Fruit fly (Drosophila melanogaster): ENCODE data around the gene CG4546.

Gene CG4546

DNA sequence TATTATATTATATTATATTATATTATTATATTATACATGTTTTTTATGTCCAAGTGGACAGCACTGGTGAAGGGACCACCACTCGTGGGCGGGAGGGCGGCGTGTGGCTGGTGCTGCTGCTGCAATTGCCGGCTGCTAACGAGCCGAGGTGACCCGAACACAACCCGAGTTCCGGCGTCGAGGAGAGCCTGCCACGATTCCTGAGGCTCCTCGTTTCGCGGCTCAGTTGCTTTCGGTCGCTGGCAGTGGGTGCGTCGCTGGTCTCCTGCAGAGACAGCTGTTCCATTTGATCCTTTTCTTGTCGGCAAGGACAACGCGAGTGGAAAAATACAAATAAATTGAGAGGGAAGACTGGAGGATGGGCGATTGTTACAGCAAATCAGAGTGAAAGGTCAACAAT, 36.0 kb upstream of the CG4546 start (continued):
- TF ChIP-seq chinmo (GFP tag; IDR thresholded peaks at IDR 0.05; ENCODE audit: partially characterized antibody) = 0 out of 4 replicates have a peak, but pooled peaks have one; percentile 22
- TF ChIP-seq CG13894 (tag; optimal IDR thresholded peaks at IDR 0.05) = peak; percentile 11
- no peak for TF ChIP-seq Fer2 (tag; optimal IDR thresholded peaks at IDR 0.05)
- TF ChIP-seq gro (GFP tag; optimal IDR thresholded peaks at IDR 0.05) = no peak
- TF ChIP-seq Atf-2 (GFP tag; optimal IDR thresholded peaks at IDR 0.05) = no peak
- TF ChIP-seq CG2678 (tag; optimal IDR thresholded peaks at IDR 0.05) = no peak
- no peak for TF ChIP-seq CG1602 (GFP tag; optimal IDR thresholded peaks at IDR 0.05)
- TF ChIP-seq CG5953 (GFP tag; IDR thresholded peaks at IDR 0.05) = no peak
- peak; percentile 36 for TF ChIP-seq Sry-β (GFP tag; optimal IDR thresholded peaks at IDR 0.05)
- no peak for TF ChIP-seq Opbp (GFP tag; IDR thresholded peaks at IDR 0.05; ENCODE audit: partially characterized antibody)
- no peak for TF ChIP-seq CG17612 (GFP tag; IDR thresholded peaks at IDR 0.05)
- TF ChIP-seq Jarid2 (GFP tag; optimal IDR thresholded peaks at IDR 0.05) = peak; percentile 29
- no peak for TF ChIP-seq danr (GFP tag; IDR thresholded peaks at IDR 0.05)
- peak; percentile 32 for TF ChIP-seq trem (tag; optimal IDR thresholded peaks at IDR 0.05)
- 0 out of 2 replicates have a peak, but pooled peaks have one; percentile 12 for TF ChIP-seq CG16779 (GFP tag; IDR thresholded peaks at IDR 0.05)
- TF ChIP-seq Deaf1 (tag; optimal IDR thresholded peaks at IDR 0.05) = peak; percentile 97
- TF ChIP-seq zf30C (GFP tag; optimal IDR thresholded peaks at IDR 0.05) = no peak
- no peak for TF ChIP-seq BtbVII (GFP tag; optimal IDR thresholded peaks at IDR 0.05)
- TF ChIP-seq nau (GFP tag; optimal IDR thresholded peaks at IDR 0.05) = no peak
- TF ChIP-seq NK7.1 (GFP tag; optimal IDR thresholded peaks at IDR 0.05) = no peak
- TF ChIP-seq chm (GFP tag; IDR thresholded peaks at IDR 0.05) = no peak
- TF ChIP-seq CG8290 (GFP tag; optimal IDR thresholded peaks at IDR 0.05) = no peak
- peak in 1 of 2 experiments; percentile 9 for TF ChIP-seq CG8290 (tag; optimal IDR thresholded peaks at IDR 0.05)
- no peak for TF ChIP-seq C15 (GFP tag; IDR thresholded peaks at IDR 0.05)
- no peak for TF ChIP-seq slp2 (GFP tag; optimal IDR thresholded peaks at IDR 0.05)

dm6 chr3R:15814150-15814549, 32.2 kb upstream of the CG4546 start:
- TF ChIP-seq NC2β (GFP tag; optimal IDR thresholded peaks at IDR 0.05) (no peak), CG8281 (tag; optimal IDR thresholded peaks at IDR 0.05) (no peak), eyg (GFP tag; optimal IDR thresholded peaks at IDR 0.05) (no peak), kni (GFP tag; optimal IDR thresholded peaks at IDR 0.05) (peak; percentile 49), CG7556 (GFP tag; optimal IDR thresholded peaks at IDR 0.05) (no peak), CG9727 (GFP tag; optimal IDR thresholded peaks at IDR 0.05) (no peak), jumu (GFP tag; optimal IDR thresholded peaks at IDR 0.05) (no peak), CG17829 (tag; optimal IDR thresholded peaks at IDR 0.05) (no peak), TFAM (GFP tag; optimal IDR thresholded peaks at IDR 0.05) (no peak), Hr39 (optimal IDR thresholded peaks at IDR 0.05) (no peak), CG4617 (GFP tag; optimal IDR thresholded peaks at IDR 0.05; ENCODE audit: borderline replicate concordance) (no peak), sr (GFP tag; IDR thresholded peaks at IDR 0.05) (peak; percentile 71; the same call in 2 of the 3 replicates), Drgx (GFP tag; IDR thresholded peaks at IDR 0.05) (no peak), ro (GFP tag; IDR thresholded peaks at IDR 0.05) (no peak), Med (GFP tag) (no peak), crol (GFP tag; IDR thresholded peaks at IDR 0.05) (peak; percentile 83)

DNA sequence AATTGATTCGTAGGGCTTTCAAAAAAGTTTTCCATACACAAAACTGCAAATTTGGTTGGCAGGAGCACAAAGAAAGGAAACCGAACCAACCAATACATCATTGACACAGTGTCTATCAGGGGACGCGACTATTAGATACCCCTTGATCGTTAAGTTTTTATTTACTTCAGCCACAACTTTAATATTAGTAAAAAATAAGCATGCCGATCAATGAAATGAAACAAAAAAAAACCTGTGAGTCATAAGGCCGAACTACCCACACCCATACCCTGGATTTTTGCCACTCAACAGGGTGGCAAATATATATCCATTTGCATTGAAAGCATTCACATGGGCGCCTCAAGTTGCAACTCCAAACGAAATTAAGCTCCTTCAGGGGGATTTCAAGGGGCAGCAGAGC, 30.1 kb upstream of the CG4546 start:
- TF ChIP-seq Optix (GFP tag; IDR thresholded peaks at IDR 0.05) = no peak
- TF ChIP-seq sim (GFP tag; IDR thresholded peaks at IDR 0.05) = no peak
- no peak for TF ChIP-seq zfh2 (GFP tag; optimal IDR thresholded peaks at IDR 0.05)
- no peak for TF ChIP-seq insv (GFP tag; optimal IDR thresholded peaks at IDR 0.05)
- no peak for TF ChIP-seq CG13123 (GFP tag; optimal IDR thresholded peaks at IDR 0.05)
- TF ChIP-seq CG17912 (GFP tag; optimal IDR thresholded peaks at IDR 0.05) = no peak
- TF ChIP-seq bigmax (GFP tag; optimal IDR thresholded peaks at IDR 0.05) = no peak
- no peak for TF ChIP-seq CG7987 (GFP tag; optimal IDR thresholded peaks at IDR 0.05)
- TF ChIP-seq exex (tag; optimal IDR thresholded peaks at IDR 0.05) = no peak
- TF ChIP-seq zen2 (GFP tag; IDR thresholded peaks at IDR 0.05; ENCODE audit: partially characterized antibody) = no peak
- no peak for TF ChIP-seq HmgD (GFP tag; optimal IDR thresholded peaks at IDR 0.05)
- no peak for TF ChIP-seq CG16813 (GFP tag; IDR thresholded peaks at IDR 0.05; ENCODE audit: partially characterized antibody)
